Worm (Caenorhabditis elegans) whole organism, L4 larva: Measurements from ENCODE around the gene daz-1.

Source experiments
- D1046.2 ChIP-seq: fragments of 200-800 bp; sonication (Bioruptor generic); IDR thresholded peaks from 2 replicates; pipeline ENCODE4 v1.3.6; 2022; ENCODE audit warnings: missing genetic modification characterization, missing compliant biosample characterization
- F10B5.3 ChIP-seq: sonication (generic microtip); optimal IDR thresholded peaks from 2 replicates; lab custom pipeline; 2016; ENCODE audit warnings: mild to moderate bottlenecking, missing genetic modification characterization, missing compliant biosample characterization
- F26F4.8 ChIP-seq: fragments of 200-800 bp; sonication (Bioruptor generic); conservative IDR thresholded peaks from 2 replicates; pipeline ENCODE4 v1.3.6; 2022; ENCODE audit warnings: missing genetic modification characterization, missing compliant biosample characterization
- F44E2.7 ChIP-seq: fragments of 200-800 bp; sonication (Bioruptor generic); IDR thresholded peaks from 2 replicates; pipeline ENCODE4 v2.1.2; 2022; ENCODE audit warnings: missing genetic modification characterization, missing compliant biosample characterization
- F49E8.2 ChIP-seq: sonication (generic microtip); optimal IDR thresholded peaks from 2 replicates; lab custom pipeline; 2016; ENCODE audit warnings: missing compliant biosample characterization, mild to moderate bottlenecking, missing genetic modification characterization, borderline replicate concordance
- Y105C5A.15 ChIP-seq: fragments of 200-800 bp; sonication (Bioruptor generic); IDR thresholded peaks from 2 replicates; pipeline ENCODE4 v1.3.6; 2022; ENCODE audit warnings: missing genetic modification characterization, missing compliant biosample characterization
- Y48G9A.11 ChIP-seq: fragments of 200-800 bp; sonication (Bioruptor generic); IDR thresholded peaks from 2 replicates; pipeline ENCODE4 v1.3.6; 2022; ENCODE audit warnings: missing genetic modification reagents, missing genetic modification characterization, missing compliant biosample characterization
- Y75B8A.6 ChIP-seq: fragments of 200-800 bp; sonication (Bioruptor generic); IDR thresholded peaks from 2 replicates; pipeline ENCODE4 v1.3.6; 2022; ENCODE audit warnings: missing genetic modification reagents, missing genetic modification characterization, missing compliant biosample characterization
- ceh-62 ChIP-seq: sonication (generic microtip); optimal IDR thresholded peaks from 2 replicates; lab custom pipeline; 2017; ENCODE audit warnings: missing biosample characterization, missing genetic modification characterization
- ceh-82 ChIP-seq: sonication (generic microtip); optimal IDR thresholded peaks from 2 replicates; lab custom pipeline; 2017; ENCODE audit warnings: missing biosample characterization, missing genetic modification characterization
- cey-2 ChIP-seq: sonication (generic microtip); optimal IDR thresholded peaks from 3 replicates; lab custom pipeline; 2017; ENCODE audit warnings: missing genetic modification characterization, mild to moderate bottlenecking, missing compliant biosample characterization, antibody characterized with exemption, borderline replicate concordance; ENCODE audit not compliant: insufficient read depth
- daf-16 ChIP-seq, 3 experiments: sonication (generic microtip); optimal IDR thresholded peaks; 2 replicates each; lab custom pipeline; 2016 to 2017; ENCODE audit warnings: missing genetic modification characterization in 3 of 3, missing genetic modification reagents in 3 of 3, mild to moderate bottlenecking in 2 of 3, missing compliant biosample characterization in 2 of 3, missing biosample characterization in 1 of 3, moderate library complexity in 1 of 3
- daf-19 ChIP-seq: fragments of 200-800 bp; sonication (Bioruptor generic); conservative IDR thresholded peaks from 2 replicates; pipeline ENCODE4 v1.3.6; 2022; ENCODE audit warnings: missing genetic modification characterization, missing compliant biosample characterization
- daf-8 ChIP-seq: fragments of 200-800 bp; sonication (Bioruptor generic); IDR thresholded peaks from 2 replicates; pipeline ENCODE4 v1.3.6; 2022; ENCODE audit warnings: missing genetic modification characterization, missing compliant biosample characterization
- dmd-6 ChIP-seq: fragments of 200-800 bp; sonication (Bioruptor generic); IDR thresholded peaks from 2 replicates; pipeline ENCODE4 v1.3.6; 2022; ENCODE audit warnings: missing genetic modification reagents, missing genetic modification characterization, missing compliant biosample characterization
- dpl-1 ChIP-seq: fragments of 150-350 bp; optimal IDR thresholded peaks from 2 replicates; lab custom pipeline; 2014; ENCODE audit warnings: missing biosample characterization, missing genetic modification reagents, missing genetic modification characterization
- duxl-1 ChIP-seq: sonication (generic microtip); optimal IDR thresholded peaks from 2 replicates; lab custom pipeline; 2016; ENCODE audit warnings: mild to moderate bottlenecking, missing genetic modification characterization, moderate library complexity, missing compliant biosample characterization; ENCODE audit not compliant: poor library complexity
- dve-1 ChIP-seq: sonication (generic microtip); optimal IDR thresholded peaks from 2 replicates; lab custom pipeline; 2017; ENCODE audit warnings: antibody characterized with exemption, mild to moderate bottlenecking, missing genetic modification characterization, missing compliant biosample characterization; ENCODE audit not compliant: insufficient read depth
- fkh-10 ChIP-seq: fragments of 150-350 bp; optimal IDR thresholded peaks from 2 replicates; lab custom pipeline; 2014; ENCODE audit warnings: missing biosample characterization, missing genetic modification reagents, missing genetic modification characterization
- fos-1 ChIP-seq: fragments of 150-350 bp; optimal IDR thresholded peaks from 2 replicates; lab custom pipeline; 2014; ENCODE audit warnings: missing biosample characterization, missing genetic modification characterization
- hif-1 ChIP-seq, 2 experiments: sonication (generic microtip); optimal IDR thresholded peaks; 2 replicates each; lab custom pipeline; 2016 to 2017; ENCODE audit warnings: missing compliant biosample characterization in 2 of 2, missing genetic modification characterization in 2 of 2, missing genetic modification reagents in 2 of 2, missing genotype in 2 of 2, mild to moderate bottlenecking in 1 of 2
- hlh-30 ChIP-seq: sonication (generic microtip); optimal IDR thresholded peaks from 2 replicates; lab custom pipeline; 2017; ENCODE audit warnings: antibody characterized with exemption, mild to moderate bottlenecking, missing genetic modification characterization, missing compliant biosample characterization; ENCODE audit not compliant: insufficient read depth
- hmg-1.1 ChIP-seq: fragments of 200-800 bp; sonication (Bioruptor generic); IDR thresholded peaks from 2 replicates; pipeline ENCODE4 v1.3.6; 2022; ENCODE audit warnings: missing genetic modification reagents, missing genetic modification characterization, missing compliant biosample characterization
- lim-7 ChIP-seq: fragments of 200-800 bp; sonication (Bioruptor generic); IDR thresholded peaks from 2 replicates; pipeline ENCODE4 v1.3.6; 2022; ENCODE audit warnings: missing genetic modification characterization, missing compliant biosample characterization
- lin-29 ChIP-seq: fragments of 200-800 bp; sonication (Bioruptor generic); IDR thresholded peaks from 2 replicates; pipeline ENCODE4 v1.3.6; 2022; ENCODE audit warnings: missing genetic modification reagents, missing genetic modification characterization, missing compliant biosample characterization
- lin-39 ChIP-seq: fragments of 150-350 bp; optimal IDR thresholded peaks from 2 replicates; lab custom pipeline; 2014; ENCODE audit warnings: missing biosample characterization, missing genetic modification reagents, missing genetic modification characterization
- madf-5 ChIP-seq, 2 experiments: fragments of 200-800 bp; sonication (Bioruptor generic); IDR thresholded peaks; 2 replicates each; pipeline ENCODE4 v1.3.6; 2022; ENCODE audit warnings: missing compliant biosample characterization in 2 of 2, missing genetic modification characterization in 2 of 2
- mdl-1 ChIP-seq, 2 experiments: fragments of 150-350 bp in 1 of 2; sonication (generic microtip) in 1 of 2; optimal IDR thresholded peaks; 2 replicates each; lab custom pipeline; 2014 to 2017; ENCODE audit warnings: missing biosample characterization in 2 of 2, missing genetic modification characterization in 2 of 2
- mdt-29 ChIP-seq: fragments of 200-800 bp; sonication (Bioruptor generic); IDR thresholded peaks from 2 replicates; pipeline ENCODE4 v1.3.6; 2022; ENCODE audit warnings: missing genetic modification reagents, missing genetic modification characterization, missing compliant biosample characterization
- mep-1 ChIP-seq: fragments of 150-350 bp; sonication (generic microtip); optimal IDR thresholded peaks from 3 replicates; lab custom pipeline; 2014; ENCODE audit warnings: missing biosample characterization, missing genetic modification characterization
- mxl-2 ChIP-seq: fragments of 200-800 bp; sonication (Bioruptor generic); conservative IDR thresholded peaks from 2 replicates; pipeline ENCODE4 v1.3.6; 2022; ENCODE audit warnings: missing genetic modification reagents, missing genetic modification characterization, missing compliant biosample characterization
- mxl-3 ChIP-seq: fragments of 200-800 bp; sonication (Bioruptor generic); optimal IDR thresholded peaks from 2 replicates; lab custom pipeline; 2018; ENCODE audit warnings: mild to moderate bottlenecking, missing genetic modification characterization, missing compliant biosample characterization
- nhr-102 ChIP-seq: sonication (generic microtip); optimal IDR thresholded peaks from 2 replicates; lab custom pipeline; 2016; ENCODE audit warnings: mild to moderate bottlenecking, missing genetic modification characterization, moderate library complexity, missing compliant biosample characterization
- nhr-111 ChIP-seq: fragments of 200-800 bp; sonication (Bioruptor generic); optimal IDR thresholded peaks from 2 replicates; lab custom pipeline; 2018; ENCODE audit warnings: mild to moderate bottlenecking, missing genetic modification characterization, missing compliant biosample characterization
- nhr-237 ChIP-seq: sonication (generic microtip); optimal IDR thresholded peaks from 2 replicates; lab custom pipeline; 2017; ENCODE audit warnings: missing biosample characterization, missing genetic modification characterization
- nhr-41 ChIP-seq: fragments of 200-800 bp; sonication (Bioruptor generic); IDR thresholded peaks from 2 replicates; pipeline ENCODE4 v1.3.6; 2022; ENCODE audit warnings: missing genetic modification reagents, missing genetic modification characterization, missing compliant biosample characterization
- nhr-48 ChIP-seq: sonication (generic microtip); optimal IDR thresholded peaks from 2 replicates; lab custom pipeline; 2016; ENCODE audit warnings: mild to moderate bottlenecking, missing genetic modification characterization, missing compliant biosample characterization
- nhr-76 ChIP-seq: fragments of 150-350 bp; optimal IDR thresholded peaks from 2 replicates; lab custom pipeline; 2014; ENCODE audit warnings: missing biosample characterization, missing genetic modification characterization
- pha-4 ChIP-seq, 2 experiments: fragments of 150-350 bp in 1 of 2; fragments of 200-800 bp in 1 of 2; sonication (Bioruptor generic) in 1 of 2; IDR thresholded peaks in 1 of 2; optimal IDR thresholded peaks in 1 of 2; 2 replicates each; pipeline versions ENCODE4 v1.3.6 to Lab custom; 2014 to 2022; ENCODE audit warnings: missing genetic modification characterization in 2 of 2, missing genetic modification reagents in 2 of 2, missing biosample characterization in 1 of 2, missing compliant biosample characterization in 1 of 2
- rbr-2 ChIP-seq: sonication (generic microtip); optimal IDR thresholded peaks from 2 replicates; lab custom pipeline; 2016; ENCODE audit warnings: missing genotype, missing genetic modification characterization, missing compliant biosample characterization
- sdz-12 ChIP-seq: fragments of 200-800 bp; sonication (Bioruptor generic); optimal IDR thresholded peaks from 2 replicates; lab custom pipeline; 2018; ENCODE audit warnings: mild to moderate bottlenecking, missing genetic modification characterization, missing compliant biosample characterization
- skn-1 ChIP-seq: fragments of 150-350 bp; optimal IDR thresholded peaks from 2 replicates; lab custom pipeline; 2014; ENCODE audit warnings: missing biosample characterization, missing genetic modification characterization
- spr-3 ChIP-seq: fragments of 200-800 bp; sonication (Bioruptor generic); optimal IDR thresholded peaks from 2 replicates; lab custom pipeline; 2018; ENCODE audit warnings: mild to moderate bottlenecking, missing genetic modification characterization, missing compliant biosample characterization
- tag-97 ChIP-seq: fragments of 200-800 bp; sonication (Bioruptor generic); IDR thresholded peaks from 2 replicates; pipeline ENCODE4 v1.3.6; 2022; ENCODE audit warnings: missing genetic modification characterization, missing compliant biosample characterization
- tra-1 ChIP-seq: fragments of 200-800 bp; sonication (Bioruptor generic); IDR thresholded peaks from 2 replicates; pipeline ENCODE4 v1.3.6; 2022; ENCODE audit warnings: missing genetic modification reagents, missing genetic modification characterization, missing compliant biosample characterization
- unc-130 ChIP-seq: sonication (generic microtip); optimal IDR thresholded peaks from 2 replicates; lab custom pipeline; 2016; ENCODE audit warnings: missing genetic modification reagents, missing genetic modification characterization, missing compliant biosample characterization
- zfp-2 ChIP-seq: sonication (generic microtip); optimal IDR thresholded peaks from 2 replicates; lab custom pipeline; 2016; ENCODE audit warnings: mild to moderate bottlenecking, missing genetic modification characterization, missing compliant biosample characterization
- zip-2 ChIP-seq: fragments of 150-350 bp; optimal IDR thresholded peaks from 2 replicates; lab custom pipeline; 2014; ENCODE audit warnings: missing biosample characterization, missing genetic modification characterization
- ztf-11 ChIP-seq: fragments of 150-350 bp; optimal IDR thresholded peaks from 2 replicates; lab custom pipeline; 2014; ENCODE audit warnings: missing biosample characterization, missing genetic modification characterization
- ztf-7 ChIP-seq: fragments of 150-350 bp; optimal IDR thresholded peaks from 2 replicates; lab custom pipeline; 2014; ENCODE audit warnings: missing biosample characterization, missing genetic modification characterization

daz-1 gene

ce11 chrII:5426054-5426453, 30.1 kb upstream of the daz-1 start (continued):
- TF ChIP-seq hmg-1.1 (GFP tag; lab: Robert Waterston, UW) = no peak
- TF ChIP-seq ceh-62 (tag; lab: Kevin White, UChicago) = no peak
- no peak for TF ChIP-seq fkh-10 (GFP tag; lab: Kevin White, UChicago)
- TF ChIP-seq D1046.2 (GFP tag; lab: Robert Waterston, UW) = no peak
- TF ChIP-seq nhr-48 (tag; lab: Kevin White, UChicago) = peak; percentile 38
- TF ChIP-seq hif-1 (tag; optimal IDR thresholded peaks at IDR 0.05; lab: Kevin White, UChicago) = peak in 1 of 2 experiments; percentile 36
- TF ChIP-seq ztf-7 = no peak
- TF ChIP-seq daf-16 (GFP tag; optimal IDR thresholded peaks at IDR 0.05; lab: Kevin White, UChicago) = no peak
- TF ChIP-seq daf-16 (tag; optimal IDR thresholded peaks at IDR 0.05; lab: Kevin White, UChicago) = peak; percentile 63
- TF ChIP-seq zfp-2 (tag; lab: Kevin White, UChicago) = no peak
- no peak for TF ChIP-seq daf-8 (GFP tag; lab: Robert Waterston, UW)
- TF ChIP-seq sdz-12 = no peak
- no peak for TF ChIP-seq fos-1 (tag; lab: Kevin White, UChicago)
- no peak for TF ChIP-seq F10B5.3 (tag; lab: Kevin White, UChicago)
- TF ChIP-seq mdl-1 (tag; optimal IDR thresholded peaks at IDR 0.05; lab: Kevin White, UChicago) = peak in 1 of 2 experiments; percentile 78
- TF ChIP-seq madf-5 (GFP tag; IDR thresholded peaks at IDR 0.05; lab: Robert Waterston, UW) = no peak
- TF ChIP-seq tag-97 (GFP tag; lab: Robert Waterston, UW) = no peak
- no peak for TF ChIP-seq lin-39 (tag; lab: Kevin White, UChicago)
- peak; percentile 38; the same call in 1 of the 2 replicates for TF ChIP-seq dmd-6 (GFP tag; lab: Robert Waterston, UW)
- TF ChIP-seq pha-4 (GFP tag; IDR thresholded peaks at IDR 0.05; lab: Robert Waterston, UW) = peak; percentile 55
- peak; percentile 76 for TF ChIP-seq pha-4 (tag; optimal IDR thresholded peaks at IDR 0.05; lab: Kevin White, UChicago)
- TF ChIP-seq rbr-2 (tag; lab: Kevin White, UChicago) = no peak
- no peak for TF ChIP-seq ztf-11 (tag; lab: Kevin White, UChicago)
- peak; percentile 78 for TF ChIP-seq mep-1
- no peak for TF ChIP-seq spr-3 (GFP tag; lab: Kevin White, UChicago)
- TF ChIP-seq F26F4.8 (GFP tag; lab: Robert Waterston, UW) = no peak
- no peak for TF ChIP-seq Y75B8A.6 (GFP tag; lab: Robert Waterston, UW)
- TF ChIP-seq mxl-3 (GFP tag; lab: Kevin White, UChicago) = peak; percentile 58
- TF ChIP-seq F49E8.2 (tag; lab: Kevin White, UChicago) = no peak
- no peak for TF ChIP-seq F44E2.7
- TF ChIP-seq hlh-30 (tag; lab: Kevin White, UChicago) = peak; percentile 97
- no peak for TF ChIP-seq nhr-111 (GFP tag; lab: Kevin White, UChicago)
- no peak for TF ChIP-seq cey-2 (tag; lab: Kevin White, UChicago)
- no peak for TF ChIP-seq nhr-41 (GFP tag; lab: Robert Waterston, UW)
- TF ChIP-seq lim-7 (GFP tag; lab: Robert Waterston, UW) = no peak
- TF ChIP-seq nhr-102 (tag; lab: Kevin White, UChicago) = no peak
- TF ChIP-seq dve-1 (tag; lab: Kevin White, UChicago) = peak; percentile 51
- TF ChIP-seq zip-2 (tag; lab: Kevin White, UChicago) = no peak
- TF ChIP-seq skn-1 (tag; lab: Kevin White, UChicago) = no peak
- TF ChIP-seq ceh-82 (tag; lab: Kevin White, UChicago) = no peak
- no peak for TF ChIP-seq Y105C5A.15
- TF ChIP-seq dpl-1 = peak; percentile 16
- TF ChIP-seq nhr-76 = no peak
- no peak for TF ChIP-seq lin-29 (GFP tag; lab: Robert Waterston, UW)
- no peak for TF ChIP-seq duxl-1 (tag; lab: Kevin White, UChicago)
- no peak for TF ChIP-seq nhr-237 (tag; lab: Kevin White, UChicago)
- no peak for TF ChIP-seq Y48G9A.11
- TF ChIP-seq tra-1 (GFP tag; lab: Robert Waterston, UW) = no peak
- TF ChIP-seq daf-19 = no peak
- no peak for TF ChIP-seq unc-130
- TF ChIP-seq mxl-2 (GFP tag; lab: Robert Waterston, UW) = no peak
- no peak for TF ChIP-seq mdt-29 (GFP tag; lab: Robert Waterston, UW)
